Fruit fly (Drosophila melanogaster): ENCODE results near the gene CG7079.

dm6 chr3R:21006967-21007366, 41.7 kb downstream of the CG7079 start, which contains the start of gene Alp5:
- TF ChIP-seq usp (GFP tag; optimal IDR thresholded peaks at IDR 0.05): no peak
- no peak for TF ChIP-seq Dll (optimal IDR thresholded peaks at IDR 0.05)
- no peak for TF ChIP-seq CG8478 (optimal IDR thresholded peaks at IDR 0.05)
- no peak for TF ChIP-seq EcR (GFP tag; optimal IDR thresholded peaks at IDR 0.05)
- no peak for TF ChIP-seq pan (optimal IDR thresholded peaks at IDR 0.05)
- no peak for TF ChIP-seq psq (optimal IDR thresholded peaks at IDR 0.05)

Measured in whole organism.